Fruit fly (Drosophila melanogaster): ENCODE measurements around the gene CG31140.

CG31140 gene

dm6 chr3R:23915967-23916366, 47.0 kb upstream of the CG31140 start:
- TF ChIP-seq GATAd (GFP tag; optimal IDR thresholded peaks at IDR 0.05) (no peak), h (GFP tag; optimal IDR thresholded peaks at IDR 0.05) (peak; percentile 85), CG32264 (GFP tag; optimal IDR thresholded peaks at IDR 0.05) (peak; percentile 40), foxo (GFP tag; optimal IDR thresholded peaks at IDR 0.05) (peak in 1 of 2 experiments; percentile 85), brk (GFP tag; optimal IDR thresholded peaks at IDR 0.05) (peak; percentile 32), dsf (GFP tag; optimal IDR thresholded peaks at IDR 0.05; ENCODE audit: borderline replicate concordance) (no peak), OdsH (GFP tag; optimal IDR thresholded peaks at IDR 0.05) (peak; percentile 72), Sp1 (GFP tag; optimal IDR thresholded peaks at IDR 0.05) (peak; percentile 75), psq (GFP tag; optimal IDR thresholded peaks at IDR 0.05) (peak; percentile 62), Rel (GFP tag; optimal IDR thresholded peaks at IDR 0.05) (no peak), Rel (tag; optimal IDR thresholded peaks at IDR 0.05) (no peak), usp (GFP tag; optimal IDR thresholded peaks at IDR 0.05) (no peak), Hr83 (GFP tag; optimal IDR thresholded peaks at IDR 0.05; ENCODE audit: poor library complexity, severe bottlenecking) (no peak), CG9705 (GFP tag; optimal IDR thresholded peaks at IDR 0.05) (peak; percentile 1), HLH106 (tag; optimal IDR thresholded peaks at IDR 0.05) (peak; percentile 79), sage (GFP tag; optimal IDR thresholded peaks at IDR 0.05) (peak; percentile 59), woc (GFP tag; optimal IDR thresholded peaks at IDR 0.05) (peak; percentile 64), dl (GFP tag; optimal IDR thresholded peaks at IDR 0.05; ENCODE audit: insufficient read depth in 1 of 2, partially characterized antibody in 2 of 2) (no peak), sv (GFP tag; optimal IDR thresholded peaks at IDR 0.05) (no peak), dmrt93B (GFP tag; optimal IDR thresholded peaks at IDR 0.05) (peak; percentile 71), tai (GFP tag; optimal IDR thresholded peaks at IDR 0.05) (peak; percentile 16), Hnf4 (GFP tag; optimal IDR thresholded peaks at IDR 0.05) (peak; percentile 68), ey (GFP tag; optimal IDR thresholded peaks at IDR 0.05) (peak; percentile 72), Mio (GFP tag; optimal IDR thresholded peaks at IDR 0.05) (no peak), rgr (GFP tag; optimal IDR thresholded peaks at IDR 0.05) (peak; percentile 77), br (GFP tag; optimal IDR thresholded peaks at IDR 0.05) (peak; percentile 79), fru (GFP tag; optimal IDR thresholded peaks at IDR 0.05) (peak; percentile 86)

dm6 chr3R:23919366-23919765, 43.6 kb upstream of the CG31140 start:
- TF ChIP-seq CG9705 (GFP tag; optimal IDR thresholded peaks at IDR 0.05) (no peak), Jra (GFP tag; optimal IDR thresholded peaks at IDR 0.05) (no peak), CrebA (GFP tag; optimal IDR thresholded peaks at IDR 0.05; ENCODE audit: borderline replicate concordance) (no peak), dl (GFP tag; optimal IDR thresholded peaks at IDR 0.05; ENCODE audit: insufficient read depth in 1 of 2, partially characterized antibody in 2 of 2) (no peak), Myc (optimal IDR thresholded peaks at IDR 0.05) (no peak), OdsH (GFP tag; optimal IDR thresholded peaks at IDR 0.05) (peak; percentile 6), Rel (GFP tag; optimal IDR thresholded peaks at IDR 0.05) (no peak), Rel (tag; optimal IDR thresholded peaks at IDR 0.05) (no peak), rgr (GFP tag; optimal IDR thresholded peaks at IDR 0.05) (peak; percentile 32), psq (GFP tag; optimal IDR thresholded peaks at IDR 0.05) (no peak)

- peak; percentile 95 for TF ChIP-seq Dfd (GFP tag; optimal IDR thresholded peaks at IDR 0.05)
- TF ChIP-seq usp (GFP tag; optimal IDR thresholded peaks at IDR 0.05), result no peak
Observed at dm6 chr3R:23920387-23920786, 42.6 kb upstream of the CG31140 start.

- TF ChIP-seq OdsH (GFP tag; optimal IDR thresholded peaks at IDR 0.05), result peak; percentile 26
- peak; percentile 51 for TF ChIP-seq ey (GFP tag; optimal IDR thresholded peaks at IDR 0.05)
- peak; percentile 12 for TF ChIP-seq Hnf4 (GFP tag; optimal IDR thresholded peaks at IDR 0.05)
- no peak for TF ChIP-seq usp (GFP tag; optimal IDR thresholded peaks at IDR 0.05)
- no peak for TF ChIP-seq Rel (GFP tag; optimal IDR thresholded peaks at IDR 0.05)
- TF ChIP-seq Rel (tag; optimal IDR thresholded peaks at IDR 0.05), result peak; percentile 42
- TF ChIP-seq pan (optimal IDR thresholded peaks at IDR 0.05), result no peak
- peak; percentile 50 for TF ChIP-seq h (GFP tag; optimal IDR thresholded peaks at IDR 0.05)
- peak; percentile 14 for TF ChIP-seq CG9705 (GFP tag; optimal IDR thresholded peaks at IDR 0.05)
- TF ChIP-seq Dif (GFP tag; optimal IDR thresholded peaks at IDR 0.05; ENCODE audit: partially characterized antibody), result no peak
- no peak for TF ChIP-seq Mio (GFP tag; optimal IDR thresholded peaks at IDR 0.05)
- peak; percentile 66 for TF ChIP-seq br (GFP tag; optimal IDR thresholded peaks at IDR 0.05)
- TF ChIP-seq psq (GFP tag; optimal IDR thresholded peaks at IDR 0.05), result peak; percentile 4
- peak; percentile 55 for TF ChIP-seq HLH106 (tag; optimal IDR thresholded peaks at IDR 0.05)
- peak; percentile 44 for TF ChIP-seq Sp1 (GFP tag; optimal IDR thresholded peaks at IDR 0.05)
- no peak for TF ChIP-seq lola (GFP tag; optimal IDR thresholded peaks at IDR 0.05)
- TF ChIP-seq fru (GFP tag; optimal IDR thresholded peaks at IDR 0.05), result peak; percentile 61
- peak; percentile 57 for TF ChIP-seq rgr (GFP tag; optimal IDR thresholded peaks at IDR 0.05)
- TF ChIP-seq GATAd (GFP tag; optimal IDR thresholded peaks at IDR 0.05), result no peak
- TF ChIP-seq dmrt93B (GFP tag; optimal IDR thresholded peaks at IDR 0.05), result peak; percentile 21
- TF ChIP-seq Hr78 (GFP tag; optimal IDR thresholded peaks at IDR 0.05), result no peak
- peak in 1 of 2 experiments; percentile 9 for TF ChIP-seq foxo (GFP tag; optimal IDR thresholded peaks at IDR 0.05)
- TF ChIP-seq Jra (GFP tag; optimal IDR thresholded peaks at IDR 0.05), result no peak
Observed at dm6 chr3R:23920874-23921539, 42.0 kb upstream of the CG31140 start.
